Worm (Caenorhabditis elegans) whole organism, L2 larva: ENCODE results near the gene grsp-2.

ENCODE experiments used
- R02D3.7 ChIP-seq: fragments of 150-350 bp; optimal IDR thresholded peaks from 2 replicates; lab custom pipeline; 2014; ENCODE audit warnings: missing biosample characterization, missing genetic modification characterization
- ama-1 ChIP-seq: fragments of 150-350 bp; optimal IDR thresholded peaks from 2 replicates; lab custom pipeline; 2018; ENCODE audit warnings: inconsistent platforms
- blmp-1 ChIP-seq: sonication (generic microtip); optimal IDR thresholded peaks from 2 replicates; lab custom pipeline; 2017; ENCODE audit warnings: missing genetic modification characterization, mild to moderate bottlenecking, missing compliant biosample characterization, antibody characterized with exemption, moderate library complexity; ENCODE audit not compliant: insufficient read depth
- ceh-82 ChIP-seq: fragments of 150-350 bp; optimal IDR thresholded peaks from 2 replicates; lab custom pipeline; 2014; ENCODE audit warnings: missing biosample characterization, missing genetic modification characterization
- elt-1 ChIP-seq: fragments of 150-350 bp; optimal IDR thresholded peaks from 2 replicates; lab custom pipeline; 2014; ENCODE audit warnings: missing biosample characterization, missing genetic modification characterization
- lin-39 ChIP-seq: fragments of 150-350 bp; optimal IDR thresholded peaks from 2 replicates; lab custom pipeline; 2014; ENCODE audit warnings: missing biosample characterization, missing genetic modification reagents, missing genetic modification characterization
- mab-5 ChIP-seq: fragments of 150-350 bp; optimal IDR thresholded peaks from 2 replicates; lab custom pipeline; 2014; ENCODE audit warnings: missing biosample characterization, missing genetic modification characterization
- nhr-12 ChIP-seq: fragments of 150-350 bp; optimal IDR thresholded peaks from 2 replicates; lab custom pipeline; 2014; ENCODE audit warnings: missing biosample characterization, missing genetic modification characterization
- skn-1 ChIP-seq: sonication (generic microtip); optimal IDR thresholded peaks from 2 replicates; lab custom pipeline; 2017; ENCODE audit warnings: missing biosample characterization, missing genetic modification characterization
- sma-3 ChIP-seq: sonication (generic microtip); optimal IDR thresholded peaks from 2 replicates; lab custom pipeline; 2016; ENCODE audit warnings: missing genetic modification reagents, missing genetic modification characterization, missing compliant biosample characterization
- snpc-4 ChIP-seq: fragments of 150-350 bp; optimal IDR thresholded peaks from 2 replicates; lab custom pipeline; 2014; ENCODE audit warnings: missing biosample characterization, missing genetic modification characterization
- unc-39 ChIP-seq: fragments of 150-350 bp; optimal IDR thresholded peaks from 2 replicates; lab custom pipeline; 2014; ENCODE audit warnings: missing biosample characterization, missing genetic modification characterization

DNA sequence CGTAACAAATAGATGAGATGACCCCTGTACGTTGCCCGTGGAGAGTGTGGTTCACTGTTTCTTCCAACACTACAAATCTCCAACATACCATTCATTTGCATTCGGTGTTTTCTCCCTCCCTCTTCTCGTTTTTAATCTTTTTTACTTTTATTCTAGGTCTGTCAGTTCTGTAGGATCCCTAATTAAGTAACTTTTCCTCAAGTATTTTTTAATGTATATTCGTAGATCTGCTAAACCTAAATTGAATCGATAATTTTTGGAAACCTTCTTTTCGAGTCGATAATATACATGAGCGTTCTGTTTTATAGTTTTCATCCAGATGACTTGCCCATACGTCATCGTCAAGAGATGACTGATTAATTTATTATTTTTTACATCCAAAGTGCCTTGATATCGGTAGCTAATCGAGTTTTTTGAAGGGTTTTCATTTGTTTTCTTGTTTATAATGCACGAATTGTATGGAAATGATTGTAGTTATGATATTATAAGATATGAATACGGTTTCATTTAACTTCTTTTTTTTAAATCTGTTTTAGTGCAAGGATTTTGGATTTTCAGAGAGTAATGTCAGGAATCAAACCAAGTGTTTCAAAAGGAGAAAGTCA is 24.1 kb downstream of the grsp-2 start, which contains the start of the genes T28C6.11 and T11B7.1:
- no peak for TF ChIP-seq blmp-1 (tag; lab: Kevin White, UChicago)
- no peak for TF ChIP-seq nhr-12
- no peak for TF ChIP-seq elt-1 (tag; lab: Kevin White, UChicago)
- no peak for TF ChIP-seq ama-1 (lab: Kevin White, UChicago)
- no peak for TF ChIP-seq ceh-82 (tag; lab: Kevin White, UChicago)
- TF ChIP-seq R02D3.7 (tag; lab: Kevin White, UChicago): no peak
- TF ChIP-seq lin-39 (tag; lab: Kevin White, UChicago): no peak
- TF ChIP-seq sma-3 (GFP tag; lab: Kevin White, UChicago): no peak
- TF ChIP-seq skn-1 (tag; lab: Kevin White, UChicago): no peak
- TF ChIP-seq snpc-4 (tag; lab: Kevin White, UChicago): no peak
- no peak for TF ChIP-seq unc-39 (tag; lab: Kevin White, UChicago)
- no peak for TF ChIP-seq mab-5 (tag; lab: Kevin White, UChicago)
